Fruit fly (Drosophila melanogaster) whole organism, prepupa: Measurements from ENCODE around the gene CG15646.

Experiments
- Blimp-1 ChIP-seq: fragments of 200-800 bp; sonication (Bioruptor generic); optimal IDR thresholded peaks from 3 replicates; lab custom pipeline; 2017; ENCODE audit warnings: missing biosample characterization, missing genetic modification characterization, mild to moderate bottlenecking, moderate library complexity, missing genetic modification reagents
- CG10631 ChIP-seq: fragments of 200-800 bp; sonication (Bioruptor generic); optimal IDR thresholded peaks from 2 replicates; lab custom pipeline; 2016; ENCODE audit warnings: missing biosample characterization, missing genetic modification characterization
- CG11902 ChIP-seq: fragments of 200-800 bp; sonication (Bioruptor generic); optimal IDR thresholded peaks from 3 replicates; lab custom pipeline; 2016; ENCODE audit warnings: missing biosample characterization, missing genetic modification characterization
- CG1621 ChIP-seq: fragments of 200-800 bp; sonication (Bioruptor generic); optimal IDR thresholded peaks from 3 replicates; lab custom pipeline; 2018; ENCODE audit warnings: missing biosample characterization, mild to moderate bottlenecking, missing genetic modification characterization
- CG16779 ChIP-seq: fragments of 200-800 bp; sonication (Bioruptor generic); optimal IDR thresholded peaks from 3 replicates; lab custom pipeline; 2017; ENCODE audit warnings: missing biosample characterization, mild to moderate bottlenecking, missing genetic modification characterization
- CG6163 ChIP-seq: fragments of 200-800 bp; sonication (Bioruptor generic); IDR thresholded peaks from 3 replicates; pipeline ENCODE4 v1.3.6; 2022; ENCODE audit warnings: missing biosample characterization, missing genetic modification characterization
- CG7368 ChIP-seq: fragments of 200-800 bp; sonication (Bioruptor generic); optimal IDR thresholded peaks from 3 replicates; lab custom pipeline; 2016; ENCODE audit warnings: missing biosample characterization, missing genetic modification characterization
- Hr38 ChIP-seq: sonication (Bioruptor generic); optimal IDR thresholded peaks from 2 replicates; lab custom pipeline; 2016; ENCODE audit warnings: missing biosample characterization, missing genetic modification characterization
- Met ChIP-seq: fragments of 200-800 bp; sonication (Bioruptor generic); optimal IDR thresholded peaks from 3 replicates; lab custom pipeline; 2016; ENCODE audit warnings: missing biosample characterization, missing genetic modification characterization
- OdsH ChIP-seq: fragments of 200-800 bp; sonication (Bioruptor generic); optimal IDR thresholded peaks from 3 replicates; lab custom pipeline; 2016; ENCODE audit warnings: missing biosample characterization, missing genetic modification characterization
- Smox ChIP-seq: fragments of 200-800 bp; sonication (Bioruptor generic); optimal IDR thresholded peaks from 3 replicates; lab custom pipeline; 2016; ENCODE audit warnings: missing biosample characterization, missing genetic modification characterization
- dsx ChIP-seq: fragments of 200-800 bp; optimal IDR thresholded peaks from 3 replicates; lab custom pipeline; 2019; ENCODE audit warnings: missing biosample characterization, mild to moderate bottlenecking, missing genetic modification characterization, moderate library complexity; ENCODE audit not compliant: poor library complexity, severe bottlenecking
- topi ChIP-seq: fragments of 200-800 bp; sonication (Bioruptor generic); optimal IDR thresholded peaks from 3 replicates; lab custom pipeline; 2016; ENCODE audit warnings: missing biosample characterization, missing genetic modification characterization

dm6 chrX:15688757-15689156 is 17.9 kb upstream of the CG15646 start, which contains the start of gene CG15599:
- no peak for TF ChIP-seq CG10631 (GFP tag; lab: Kevin White, UChicago)
- TF ChIP-seq CG7368: no peak
- TF ChIP-seq CG6163 (GFP tag; lab: Robert Waterston, UW): no peak
- TF ChIP-seq CG11902 (GFP tag; lab: Kevin White, UChicago): no peak
- TF ChIP-seq Hr38 (GFP tag; lab: Kevin White, UChicago): no peak
- TF ChIP-seq topi: no peak
- no peak for TF ChIP-seq dsx (GFP tag; lab: Kevin White, UChicago)
- no peak for TF ChIP-seq CG16779 (tag; lab: Kevin White, UChicago)
- no peak for TF ChIP-seq Blimp-1
- no peak for TF ChIP-seq CG1621
- no peak for TF ChIP-seq OdsH (GFP tag; lab: Kevin White, UChicago)
- TF ChIP-seq Met: no peak
- no peak for TF ChIP-seq Smox (GFP tag; lab: Kevin White, UChicago)
